Worm (Caenorhabditis elegans) whole organism, mixed stage, embryonic: ENCODE results near the gene C53C11.1.

ENCODE experiments used
- ces-1 ChIP-seq: fragments of 150-350 bp; optimal IDR thresholded peaks from 2 replicates; lab custom pipeline; 2014; ENCODE audit warnings: missing biosample characterization, missing genetic modification reagents, missing genetic modification characterization
- drap-1 ChIP-seq: fragments of 200-800 bp; sonication (Bioruptor generic); optimal IDR thresholded peaks from 3 replicates; lab custom pipeline; 2018; ENCODE audit warnings: mild to moderate bottlenecking, missing genetic modification characterization, missing compliant biosample characterization
- lin-13 ChIP-seq: fragments of 150-350 bp; optimal IDR thresholded peaks from 2 replicates; lab custom pipeline; 2014; ENCODE audit warnings: missing biosample characterization, missing genetic modification characterization
- lsy-2 ChIP-seq: fragments of 150-350 bp; optimal IDR thresholded peaks from 2 replicates; lab custom pipeline; 2014; ENCODE audit warnings: missing biosample characterization, missing genetic modification characterization
- mab-5 ChIP-seq: fragments of 150-350 bp; optimal IDR thresholded peaks from 2 replicates; lab custom pipeline; 2014; ENCODE audit warnings: missing biosample characterization, missing genetic modification characterization
- unc-62 ChIP-seq: fragments of 150-350 bp; optimal IDR thresholded peaks from 2 replicates; lab custom pipeline; 2014; ENCODE audit warnings: missing biosample characterization, missing genetic modification reagents, missing genetic modification characterization

DNA sequence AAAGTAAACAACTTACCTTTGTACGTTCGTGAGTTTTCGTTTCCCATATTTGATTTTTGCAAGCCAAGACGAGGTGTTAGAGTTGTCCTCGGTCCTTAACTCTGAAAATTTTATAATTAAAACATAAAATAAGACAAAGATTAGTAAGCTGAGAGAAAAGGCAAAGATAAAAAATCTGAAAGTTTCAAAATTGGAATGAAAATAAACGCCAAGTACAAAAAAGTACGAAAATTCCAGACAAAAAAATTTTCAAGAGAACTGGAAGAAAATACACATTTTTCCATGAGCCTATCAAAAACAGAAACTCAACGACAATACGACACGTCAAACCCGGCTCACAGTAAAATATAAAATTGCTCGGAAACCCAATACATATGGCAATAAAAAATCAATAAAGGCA, 50.9 kb downstream of the C53C11.1 start, which contains the start of gene F10D7.5:
- TF ChIP-seq unc-62 (no peak), drap-1 (GFP tag; lab: Kevin White, UChicago) (no peak), lin-13 (tag; lab: Kevin White, UChicago) (no peak), ces-1 (GFP tag; lab: Kevin White, UChicago) (no peak), mab-5 (no peak), lsy-2 (tag; lab: Kevin White, UChicago) (no peak)
